Fruit fly (Drosophila melanogaster) S2 (cell line): ENCODE data around the gene Atxn7.

Experiments
- CG8478 ChIP-seq: fragments of >200 bp; optimal IDR thresholded peaks from 2 replicates; lab custom pipeline; 2018
- CTCF ChIP-seq, 2 experiments: fragments of >200 bp; optimal IDR thresholded peaks; 2 replicates each; lab custom pipeline; 2018

dm6 chr2L:2370352-2370751 lies 5.3 kb upstream of the Atxn7 start:
- TF ChIP-seq CG8478 (lab: Kevin White, UChicago) (no peak), CTCF (optimal IDR thresholded peaks at IDR 0.05; lab: Kevin White, UChicago) (no peak)
